Worm (Caenorhabditis elegans): ENCODE results near the gene C35B1.9.

DNA sequence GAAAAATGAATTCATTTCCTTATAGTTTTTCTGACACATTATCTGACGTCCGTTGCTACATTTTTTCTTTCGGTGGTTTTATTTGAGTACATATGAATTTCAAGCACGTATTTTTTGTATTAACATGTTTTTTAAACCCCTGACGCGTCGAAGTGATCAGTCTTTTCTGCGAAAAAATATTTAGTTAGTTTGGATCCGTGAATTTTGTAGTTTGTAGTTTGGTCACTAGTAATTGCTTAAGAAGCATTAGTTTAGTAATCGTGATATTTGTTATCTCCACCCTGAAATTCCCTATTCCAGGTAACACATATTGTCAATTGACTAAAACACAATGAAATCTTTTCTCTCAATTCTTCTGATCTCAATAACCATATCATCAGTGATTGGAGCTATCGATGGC, 28.0 kb upstream of the C35B1.9 start, which contains the start of gene C35B1.7:
- TF ChIP-seq lsy-2 (tag; optimal IDR thresholded peaks at IDR 0.05): no peak
- TF ChIP-seq unc-62 (GFP tag; optimal IDR thresholded peaks at IDR 0.05): no peak
- TF ChIP-seq ceh-83 (GFP tag; optimal IDR thresholded peaks at IDR 0.05): no peak
- no peak for TF ChIP-seq pha-4 (tag; optimal IDR thresholded peaks at IDR 0.05)
- no peak for TF ChIP-seq mab-5 (tag; optimal IDR thresholded peaks at IDR 0.05)
